Fruit fly (Drosophila melanogaster): ENCODE results near the gene Nha1.

Nha1 gene

DNA sequence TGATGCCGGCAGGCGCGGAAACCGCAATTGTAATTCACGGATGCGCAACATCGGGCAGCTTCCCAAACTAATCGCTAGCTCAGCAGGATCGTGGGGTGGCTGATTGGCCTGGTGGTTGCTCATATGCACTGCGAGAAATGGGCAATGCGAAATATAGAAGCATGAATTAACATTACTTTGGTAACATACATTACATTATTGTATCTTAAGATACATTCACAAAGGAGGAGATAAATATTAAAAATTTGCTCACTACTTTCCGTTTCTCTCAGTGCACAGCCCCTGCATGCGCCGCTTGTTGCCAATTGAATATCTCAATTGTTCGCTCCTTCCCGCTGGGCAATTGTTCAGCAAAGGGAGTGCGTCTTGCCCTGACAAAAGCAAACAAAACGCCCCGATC, 28.8 kb downstream of the Nha1 start (continued):
- TF ChIP-seq bsh (GFP tag; optimal IDR thresholded peaks at IDR 0.05) = peak in 1 of 2 experiments; percentile 92
- TF ChIP-seq CG14050 (GFP tag; IDR thresholded peaks at IDR 0.05) = peak; percentile 40; the same call in 2 of the 3 replicates
- TF ChIP-seq hkb (optimal IDR thresholded peaks at IDR 0.05) = no peak
- TF ChIP-seq hkb (GFP tag; IDR thresholded peaks at IDR 0.05) = peak; percentile 83
- TF ChIP-seq CG5245 (GFP tag; optimal IDR thresholded peaks at IDR 0.05) = peak; percentile 76
- no peak for TF ChIP-seq CG10321 (GFP tag; IDR thresholded peaks at IDR 0.05)
- TF ChIP-seq CG17612 (GFP tag; IDR thresholded peaks at IDR 0.05) = 0 out of 2 replicates have a peak, but pooled peaks have one; percentile 10
- TF ChIP-seq CG12236 (GFP tag; optimal IDR thresholded peaks at IDR 0.05) = peak; percentile 7
- TF ChIP-seq CG8281 (tag; optimal IDR thresholded peaks at IDR 0.05) = peak; percentile 28
- peak; percentile 45 for TF ChIP-seq Atf-2 (GFP tag; optimal IDR thresholded peaks at IDR 0.05)
- peak; percentile 81 for TF ChIP-seq onecut (GFP tag; IDR thresholded peaks at IDR 0.05)
- peak; percentile 65; the same call in 2 of the 3 replicates for TF ChIP-seq CG7357 (GFP tag; IDR thresholded peaks at IDR 0.05)
- no peak for TF ChIP-seq vfl (GFP tag; optimal IDR thresholded peaks at IDR 0.05)
- no peak for TF ChIP-seq cad (GFP tag; optimal IDR thresholded peaks at IDR 0.05)
- TF ChIP-seq CG17328 (GFP tag; IDR thresholded peaks at IDR 0.05) = peak; percentile 90
- peak; percentile 70 for TF ChIP-seq Side (GFP tag; optimal IDR thresholded peaks at IDR 0.05)
- no peak for TF ChIP-seq PHDP (tag; optimal IDR thresholded peaks at IDR 0.05)
- TF ChIP-seq CG9797 (GFP tag; optimal IDR thresholded peaks at IDR 0.05) = peak; percentile 11
- TF ChIP-seq fru (optimal IDR thresholded peaks at IDR 0.05) = no peak
- peak; percentile 75 for TF ChIP-seq lmd (GFP tag; IDR thresholded peaks at IDR 0.05)
- peak; percentile 92 for TF ChIP-seq zfh1 (GFP tag; IDR thresholded peaks at IDR 0.05)
- no peak for TF ChIP-seq chinmo (GFP tag; IDR thresholded peaks at IDR 0.05; ENCODE audit: partially characterized antibody)
- TF ChIP-seq Hr51 (GFP tag; optimal IDR thresholded peaks at IDR 0.05) = peak; percentile 40 to 64
- peak; percentile 91 for TF ChIP-seq gsb-n (tag; optimal IDR thresholded peaks at IDR 0.05)
- TF ChIP-seq CG7271 (tag; optimal IDR thresholded peaks at IDR 0.05) = peak; percentile 66
- no peak for TF ChIP-seq TFAM (GFP tag; optimal IDR thresholded peaks at IDR 0.05)
- TF ChIP-seq CG13296 (GFP tag; optimal IDR thresholded peaks at IDR 0.05) = peak; percentile 13
- peak; percentile 24; the same call in 1 of the 2 replicates for TF ChIP-seq CG11247 (GFP tag; IDR thresholded peaks at IDR 0.05)
- TF ChIP-seq HHEX (GFP tag; optimal IDR thresholded peaks at IDR 0.05) = peak; percentile 46
- TF ChIP-seq CG4282 (GFP tag; optimal IDR thresholded peaks at IDR 0.05) = no peak
- peak; percentile 65 for TF ChIP-seq CG3407 (GFP tag; optimal IDR thresholded peaks at IDR 0.05)
- peak; percentile 78 for TF ChIP-seq CG7839 (tag; optimal IDR thresholded peaks at IDR 0.05)
- TF ChIP-seq NK7.1 (GFP tag; optimal IDR thresholded peaks at IDR 0.05) = peak; percentile 11
- peak; percentile 84 for TF ChIP-seq eve (GFP tag; optimal IDR thresholded peaks at IDR 0.05)
- peak; percentile 89 for TF ChIP-seq zf30C (GFP tag; optimal IDR thresholded peaks at IDR 0.05)
- peak; percentile 37; the same call in 1 of the 3 replicates for TF ChIP-seq C15 (GFP tag; IDR thresholded peaks at IDR 0.05)
- peak; percentile 42; the same call in 2 of the 3 replicates for TF ChIP-seq B-H1 (GFP tag; IDR thresholded peaks at IDR 0.05)
- TF ChIP-seq ab (GFP tag; optimal IDR thresholded peaks at IDR 0.05) = no peak
- no peak for TF ChIP-seq hth (optimal IDR thresholded peaks at IDR 0.05)
- TF ChIP-seq slbo (GFP tag; IDR thresholded peaks at IDR 0.05) = peak; percentile 50
- peak; percentile 53; the same call in 1 of the 3 replicates for TF ChIP-seq so (GFP tag; IDR thresholded peaks at IDR 0.05)
- TF ChIP-seq cato (GFP tag; optimal IDR thresholded peaks at IDR 0.05; ENCODE audit: borderline replicate concordance) = peak; percentile 22
- peak; percentile 15 for TF ChIP-seq CG17568 (GFP tag; optimal IDR thresholded peaks at IDR 0.05)
- peak; percentile 35 for TF ChIP-seq Mad (GFP tag; optimal IDR thresholded peaks at IDR 0.05)
- TF ChIP-seq CG30403 (GFP tag; optimal IDR thresholded peaks at IDR 0.05) = peak; percentile 68
- TF ChIP-seq Camta (GFP tag; optimal IDR thresholded peaks at IDR 0.05) = peak; percentile 59
- peak; percentile 74 for TF ChIP-seq Oli (tag; optimal IDR thresholded peaks at IDR 0.05)
- TF ChIP-seq CG4730 (GFP tag; IDR thresholded peaks at IDR 0.05) = peak; percentile 69
- no peak for TF ChIP-seq Sry-β (GFP tag; optimal IDR thresholded peaks at IDR 0.05)
- TF ChIP-seq sug (tag; optimal IDR thresholded peaks at IDR 0.05) = no peak
- TF ChIP-seq Sox102F (GFP tag; optimal IDR thresholded peaks at IDR 0.05) = peak; percentile 66
- TF ChIP-seq p53 (GFP tag; optimal IDR thresholded peaks at IDR 0.05) = no peak
